Fruit fly (Drosophila melanogaster) whole organism: ENCODE data around the gene CG31141.

Source experiments
- CG8478 ChIP-seq: fragments of >200 bp; optimal IDR thresholded peaks from 2 replicates; lab custom pipeline; 2018; ENCODE audit warnings: inconsistent platforms
- EcR ChIP-seq, 2 experiments: fragments of >200 bp; optimal IDR thresholded peaks; 2 replicates each; lab custom pipeline; 2017; ENCODE audit warnings: missing biosample characterization in 2 of 2, missing genetic modification characterization in 2 of 2, missing genetic modification reagents in 2 of 2
- pan ChIP-seq: fragments of >200 bp; optimal IDR thresholded peaks from 2 replicates; lab custom pipeline; 2017
- psq ChIP-seq: fragments of >200 bp; optimal IDR thresholded peaks from 2 replicates; lab custom pipeline; 2017

- no peak for TF ChIP-seq EcR (GFP tag; optimal IDR thresholded peaks at IDR 0.05; lab: Kevin White, UChicago)
- no peak for TF ChIP-seq pan
- TF ChIP-seq psq (lab: Kevin White, UChicago): no peak
- no peak for TF ChIP-seq CG8478
Measured at dm6 chr3R:23948466-23949413, 25.6 kb downstream of the CG31141 start.
